Worm (Caenorhabditis elegans) whole organism, L4/young adult: Measurements from ENCODE around the gene K09E4.1.

Experiments
- W03F9.2 ChIP-seq: fragments of 150-350 bp; optimal IDR thresholded peaks from 2 replicates; lab custom pipeline; 2014; ENCODE audit warnings: missing biosample characterization, missing genetic modification characterization
- dao-5 ChIP-seq: sonication (generic microtip); optimal IDR thresholded peaks from 2 replicates; lab custom pipeline; 2016; ENCODE audit warnings: missing genotype, missing genetic modification characterization, moderate library complexity, missing compliant biosample characterization
- him-1 ChIP-seq: sonication (generic microtip); optimal IDR thresholded peaks from 2 replicates; lab custom pipeline; 2016; ENCODE audit warnings: missing genotype, missing genetic modification reagents, missing genetic modification characterization, missing compliant biosample characterization

Gene K09E4.1

DNA sequence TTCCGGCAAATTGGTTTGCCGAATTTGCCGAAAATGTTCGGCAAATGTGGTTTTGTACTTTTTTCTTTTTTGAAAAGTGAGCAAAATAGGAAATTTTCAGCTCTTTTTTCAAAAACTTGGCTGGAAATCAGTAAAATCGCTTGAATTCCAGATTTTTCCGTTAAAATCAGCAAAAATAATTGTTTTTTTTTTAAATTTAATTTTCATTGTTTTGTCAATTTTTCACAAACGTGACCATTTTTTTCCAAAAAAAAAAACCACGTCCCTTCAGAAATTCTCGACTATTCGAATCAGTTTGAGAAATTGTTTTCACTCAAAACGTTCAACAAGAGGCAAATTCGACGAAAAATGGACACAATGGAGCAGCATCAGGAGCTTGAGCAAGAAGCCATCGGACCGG, at the start of gene K09E4.1:
Gene K09E4.1 (plus strand): TSS at position 301 of the 400 bp plus-strand sequence.
- TF ChIP-seq him-1 (tag; lab: Kevin White, UChicago): no peak
- TF ChIP-seq W03F9.2: no peak
- no peak for TF ChIP-seq dao-5

DNA sequence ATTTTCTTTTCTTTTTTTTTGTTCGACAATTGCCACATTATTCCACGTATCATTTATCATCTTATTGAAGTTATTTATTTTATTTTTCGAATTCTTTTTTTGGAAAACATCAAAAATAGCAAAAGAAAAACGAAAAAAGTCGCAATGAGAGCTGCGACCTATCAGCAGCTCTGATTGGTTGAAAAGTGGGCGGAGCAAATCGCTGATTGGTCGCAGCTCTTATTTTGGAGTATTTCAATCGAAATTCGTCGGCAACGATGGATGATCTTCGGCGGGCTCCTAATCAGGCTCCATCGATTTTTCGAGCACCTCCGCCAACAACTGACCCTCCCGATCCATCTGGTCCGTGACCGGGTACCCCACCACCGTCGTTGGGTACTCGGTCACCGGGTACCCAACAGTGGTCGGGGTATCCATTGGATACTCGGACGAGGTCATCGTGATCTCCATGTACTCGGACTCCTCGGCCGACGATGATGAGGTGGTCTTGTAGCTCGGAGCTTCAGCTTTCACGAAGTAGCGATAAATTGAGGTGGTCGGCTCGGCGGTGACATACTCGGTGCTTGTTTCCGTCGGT, 47.8 kb upstream of the K09E4.1 start:
- TF ChIP-seq him-1 (tag; lab: Kevin White, UChicago) (no peak), W03F9.2 (no peak), dao-5 (no peak)

DNA sequence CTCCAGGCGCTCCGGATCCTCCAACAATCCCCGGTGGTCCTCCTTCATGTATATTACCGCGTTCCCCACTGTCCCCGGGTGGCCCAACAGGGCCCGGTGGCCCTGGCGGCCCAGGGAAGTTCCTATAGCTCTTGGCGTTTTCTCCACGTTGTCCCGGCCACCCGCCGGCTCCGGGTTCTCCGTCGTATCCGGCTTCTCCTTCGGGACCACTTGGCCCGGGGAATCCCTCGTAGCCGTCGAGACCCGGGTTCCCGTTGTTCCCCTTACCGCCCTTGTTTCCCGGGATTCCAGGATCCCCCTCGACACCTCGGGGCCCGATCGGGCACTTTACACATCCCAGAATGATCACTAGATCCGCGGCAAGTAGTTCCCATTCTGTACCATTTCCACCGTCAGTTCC, 46.5 kb upstream of the K09E4.1 start:
- no peak for TF ChIP-seq W03F9.2
- TF ChIP-seq dao-5: no peak
- no peak for TF ChIP-seq him-1 (tag; lab: Kevin White, UChicago)

DNA sequence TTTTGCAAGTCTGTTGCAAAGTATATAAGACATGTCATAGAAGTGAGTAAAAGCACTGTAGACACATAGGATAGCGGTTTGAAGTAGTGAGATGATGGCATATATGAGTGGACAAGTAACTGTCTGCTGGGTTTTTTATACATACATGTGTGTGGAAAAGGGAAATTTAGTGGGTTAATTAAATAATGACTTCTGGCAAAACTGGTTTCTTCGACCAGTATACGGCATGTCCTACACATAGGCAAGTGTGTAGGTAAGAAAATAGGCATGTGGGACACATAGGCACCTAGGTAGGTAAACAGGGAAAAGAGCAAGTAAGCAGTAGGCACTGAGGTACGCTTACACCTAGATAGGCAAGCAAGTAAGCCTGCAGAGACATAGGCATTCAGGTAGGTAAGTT, 43.0 kb upstream of the K09E4.1 start, which contains the start of gene col-87:
Gene col-87 (minus strand): TSS at position 101 of the 400 bp plus-strand sequence.
- TF ChIP-seq W03F9.2 (no peak), him-1 (tag; lab: Kevin White, UChicago) (no peak), dao-5 (no peak)

DNA sequence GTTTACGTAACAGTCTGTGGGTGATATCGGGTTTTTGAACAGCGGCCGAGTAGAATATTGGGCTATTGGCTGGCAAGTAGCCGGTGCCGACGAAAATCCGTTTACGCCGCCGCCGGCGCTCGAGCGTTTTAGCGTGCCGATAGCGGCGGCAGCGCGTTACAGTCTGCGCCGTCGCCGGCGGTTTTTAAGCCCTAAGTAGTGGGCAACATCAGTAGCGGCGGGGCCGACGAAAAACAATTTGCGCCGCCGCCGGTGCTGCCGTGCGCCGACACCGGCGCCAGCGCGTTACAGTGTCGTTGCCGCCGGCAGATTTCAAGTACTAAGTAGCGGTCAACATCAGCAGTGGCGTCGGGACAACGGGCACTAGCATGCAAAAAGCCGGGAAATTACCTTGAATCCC, 41.8 kb upstream of the K09E4.1 start:
- TF ChIP-seq him-1 (tag; lab: Kevin White, UChicago) (no peak), W03F9.2 (no peak), dao-5 (no peak)

DNA sequence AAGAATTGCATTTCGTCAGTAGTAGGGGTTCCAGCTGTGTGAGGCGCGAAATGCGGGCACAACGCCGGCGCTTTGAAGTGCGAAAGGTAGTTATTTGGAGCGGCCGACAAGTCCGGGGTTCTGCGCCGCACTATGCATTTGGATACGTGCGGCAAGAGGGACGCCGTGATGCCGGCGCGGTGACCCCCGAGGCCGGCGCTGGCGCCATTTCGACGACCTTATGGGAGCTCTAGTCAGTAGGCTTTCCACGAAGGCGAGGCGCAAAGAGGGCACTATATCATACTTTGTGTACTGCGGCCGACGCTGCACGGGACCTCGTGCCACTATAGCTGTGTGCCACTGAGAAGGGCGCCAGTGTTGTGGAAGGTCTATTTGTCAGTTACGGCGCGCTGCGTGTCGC, 40.8 kb upstream of the K09E4.1 start:
- TF ChIP-seq dao-5 (no peak), him-1 (tag; lab: Kevin White, UChicago) (no peak), W03F9.2 (no peak)

DNA sequence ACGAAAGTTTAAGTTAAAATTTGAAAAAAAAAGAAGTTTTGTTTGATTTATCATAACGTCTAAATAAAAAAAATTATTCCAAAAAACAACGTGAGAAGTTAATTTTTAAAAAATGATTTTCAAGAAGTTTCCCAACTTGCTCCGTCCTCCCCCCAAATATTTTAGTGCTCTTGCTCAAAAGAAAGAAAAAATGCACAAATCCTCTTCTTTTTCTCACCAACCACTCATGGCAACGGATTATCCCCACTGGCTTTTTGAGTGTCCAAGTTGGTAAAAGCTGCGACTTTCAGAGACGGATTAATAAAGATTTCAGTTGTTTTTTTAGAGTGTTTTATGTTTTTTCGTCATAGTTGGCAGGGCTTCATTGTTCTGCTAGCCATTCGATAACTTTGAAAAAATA, 40.1 kb upstream of the K09E4.1 start, which contains the start of gene Y39G8C.2:
Gene Y39G8C.2 (minus strand): TSS at position 101 of the 400 bp plus-strand sequence.
- TF ChIP-seq dao-5 (no peak), him-1 (tag; lab: Kevin White, UChicago) (no peak), W03F9.2 (no peak)

DNA sequence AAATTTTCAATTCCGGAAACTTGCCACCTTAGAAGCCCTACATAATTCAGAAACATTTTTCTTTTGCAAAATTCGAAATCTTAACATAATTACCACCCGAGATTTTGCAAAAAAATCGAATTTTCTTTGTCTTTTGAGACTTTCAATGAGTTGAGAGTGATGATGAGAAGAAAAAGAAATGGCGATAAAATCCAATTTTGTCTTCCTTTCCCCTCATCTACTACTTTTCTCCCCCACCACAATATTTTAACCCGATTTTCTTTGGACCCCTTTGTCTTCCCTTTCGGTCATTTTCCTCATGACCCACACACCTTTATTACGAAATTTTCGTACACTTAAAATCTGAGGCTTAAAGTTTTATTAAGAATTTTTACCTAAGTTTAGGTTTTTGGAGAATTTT, 39.3 kb upstream of the K09E4.1 start:
- TF ChIP-seq W03F9.2: no peak
- TF ChIP-seq him-1 (tag; lab: Kevin White, UChicago): no peak
- no peak for TF ChIP-seq dao-5

DNA sequence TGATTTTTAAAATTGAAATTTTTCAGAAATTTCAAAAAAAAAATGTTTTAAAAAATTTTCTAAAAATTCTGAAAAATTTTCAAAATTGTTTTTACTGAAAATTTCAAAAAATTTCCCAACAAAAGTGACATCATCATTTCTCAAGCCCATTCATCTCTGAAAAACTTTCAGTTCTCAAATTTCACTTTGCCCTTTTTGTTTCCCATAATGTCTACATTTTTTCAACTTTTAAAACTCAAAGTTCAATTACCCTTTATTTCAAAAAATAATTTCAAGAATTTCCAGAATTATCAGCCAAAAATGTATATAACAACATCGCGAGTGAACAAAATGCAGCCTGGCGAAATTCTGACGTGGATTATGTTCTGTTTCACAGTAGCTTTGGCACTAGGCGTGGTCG, 36.7 kb upstream of the K09E4.1 start, which contains the start of gene bkip-1:
Gene bkip-1 (plus strand): TSS at position 301 of the 400 bp plus-strand sequence.
- no peak for TF ChIP-seq him-1 (tag; lab: Kevin White, UChicago)
- TF ChIP-seq dao-5: no peak
- TF ChIP-seq W03F9.2: no peak

DNA sequence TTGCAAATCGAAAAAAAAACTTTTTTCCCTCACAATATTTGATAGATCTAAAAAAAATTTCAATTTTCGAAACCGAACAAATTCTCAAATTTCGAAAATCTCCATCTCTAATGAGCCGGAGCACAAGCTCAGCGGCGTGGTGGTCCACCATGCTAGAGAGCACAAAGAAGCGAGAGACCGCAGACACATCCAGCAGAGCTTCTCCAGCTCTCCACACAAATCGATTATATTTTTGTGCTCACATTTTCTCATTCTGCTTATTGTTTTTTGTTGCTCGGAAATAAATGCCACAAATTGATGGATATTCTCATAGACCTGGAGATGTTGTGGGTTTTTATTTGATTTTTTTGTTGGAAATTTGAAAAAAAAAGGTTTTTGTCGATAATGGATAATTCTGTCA, 35.5 kb upstream of the K09E4.1 start:
- no peak for TF ChIP-seq him-1 (tag; lab: Kevin White, UChicago)
- no peak for TF ChIP-seq dao-5
- no peak for TF ChIP-seq W03F9.2

DNA sequence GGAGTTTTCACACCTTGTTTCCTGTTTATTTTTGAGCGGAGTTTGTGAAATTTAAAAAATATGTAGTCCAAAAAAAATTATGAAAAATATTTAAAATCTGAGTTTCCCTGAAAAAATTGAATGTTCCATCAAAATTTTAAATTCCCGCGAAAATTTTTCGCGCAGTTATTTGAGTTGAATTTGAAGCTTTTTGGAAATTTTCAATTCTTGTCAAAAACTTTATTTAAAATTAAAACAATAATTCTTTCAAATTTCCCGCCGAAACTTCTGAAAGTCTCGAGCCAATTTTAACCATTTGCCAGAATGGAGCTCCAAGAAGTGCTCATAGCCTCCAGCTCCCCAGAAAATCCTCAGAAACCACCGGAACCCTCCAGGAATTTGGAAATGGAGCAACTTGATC, 33.2 kb upstream of the K09E4.1 start, which contains the start of gene gur-4:
Gene gur-4 (plus strand): TSS at position 301 of the 400 bp plus-strand sequence.
- TF ChIP-seq him-1 (tag; lab: Kevin White, UChicago): no peak
- no peak for TF ChIP-seq W03F9.2
- TF ChIP-seq dao-5: no peak

DNA sequence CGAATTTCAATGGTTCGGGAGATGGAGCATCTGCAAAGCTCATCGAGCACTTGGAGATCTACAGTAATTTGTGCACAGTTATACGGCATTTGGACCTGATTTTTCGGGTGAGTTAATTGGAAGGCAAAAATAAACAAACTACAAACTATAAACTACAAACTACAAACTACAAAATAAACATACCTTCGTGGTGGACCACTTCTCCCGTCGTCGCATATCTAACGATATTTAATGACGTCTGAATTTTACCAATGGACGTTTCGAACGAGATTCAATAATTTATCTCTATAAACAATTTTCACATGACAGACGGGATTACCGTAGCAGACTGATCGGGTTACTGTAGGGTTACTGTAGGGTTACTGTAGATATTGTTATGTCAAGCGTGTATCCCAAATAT, 31.5 kb upstream of the K09E4.1 start:
- TF ChIP-seq him-1 (tag; lab: Kevin White, UChicago) (no peak), dao-5 (no peak), W03F9.2 (no peak)

DNA sequence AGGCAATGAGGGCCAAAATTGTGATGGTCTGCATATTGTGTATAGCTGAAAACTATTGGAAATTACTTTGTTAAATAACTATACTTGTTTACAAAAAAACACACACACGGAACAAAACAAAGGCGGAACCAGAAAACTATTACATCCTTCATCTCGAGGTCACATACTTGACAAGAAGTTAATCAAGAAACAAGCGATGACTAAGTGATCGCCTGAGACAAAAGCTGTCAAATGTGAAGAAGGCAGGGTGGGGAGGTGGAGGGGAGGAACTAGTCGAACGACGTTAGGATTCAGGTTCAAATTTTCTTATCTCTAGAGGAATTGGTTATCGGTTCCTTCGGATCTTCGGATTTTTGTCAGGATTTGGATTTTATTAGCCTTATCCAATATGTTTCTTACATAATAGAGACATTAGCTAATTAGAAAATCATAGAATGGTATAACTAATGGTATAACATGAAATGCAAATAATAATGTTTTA, 28.4 kb upstream of the K09E4.1 start, which contains the start of gene cpg-7:
Gene cpg-7 (minus strand): TSS at position 51 of the 481 bp plus-strand sequence.
- no peak for TF ChIP-seq him-1 (tag; lab: Kevin White, UChicago)
- TF ChIP-seq dao-5: no peak
- TF ChIP-seq W03F9.2: no peak

DNA sequence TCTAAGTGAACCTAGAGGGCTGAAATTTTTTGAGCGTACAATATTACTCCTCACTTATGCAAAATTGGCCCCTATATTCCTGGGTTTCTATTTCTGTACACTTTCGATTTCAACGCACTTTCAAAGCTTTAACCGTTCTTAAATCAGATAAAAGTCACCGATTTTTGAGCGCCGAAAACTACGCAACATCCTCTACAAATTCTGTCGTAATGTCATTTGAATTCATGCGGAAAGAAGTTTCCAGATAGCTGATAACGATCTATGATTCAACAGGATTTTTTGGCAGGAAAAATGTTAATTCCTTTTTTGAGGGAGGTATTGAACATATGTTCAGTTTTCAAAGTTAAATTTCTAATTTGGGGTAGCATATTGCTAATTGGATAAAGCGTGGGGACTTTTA, 24.8 kb upstream of the K09E4.1 start:
- no peak for TF ChIP-seq him-1 (tag; lab: Kevin White, UChicago)
- no peak for TF ChIP-seq W03F9.2
- TF ChIP-seq dao-5: no peak

DNA sequence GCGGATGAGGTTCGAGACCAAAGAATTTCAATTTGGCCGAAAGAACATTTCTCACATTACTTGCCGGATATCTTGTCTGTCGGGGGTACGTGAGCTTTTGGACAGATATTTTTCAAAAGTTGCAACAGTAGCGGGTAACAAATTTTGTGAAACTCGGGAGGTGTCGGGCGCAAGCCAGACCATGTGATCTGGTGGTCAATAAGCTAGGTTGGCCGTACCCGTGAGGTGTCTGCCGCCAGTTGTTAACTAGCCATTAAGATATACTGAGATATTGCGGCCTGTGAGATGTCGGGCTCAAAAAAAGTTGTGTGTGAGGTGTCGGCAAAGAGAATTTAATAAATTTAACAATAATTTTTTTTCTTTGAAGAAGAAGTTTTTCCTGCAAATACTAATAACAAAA, 19.2 kb upstream of the K09E4.1 start:
- TF ChIP-seq him-1 (tag; lab: Kevin White, UChicago) (no peak), dao-5 (no peak), W03F9.2 (no peak)

DNA sequence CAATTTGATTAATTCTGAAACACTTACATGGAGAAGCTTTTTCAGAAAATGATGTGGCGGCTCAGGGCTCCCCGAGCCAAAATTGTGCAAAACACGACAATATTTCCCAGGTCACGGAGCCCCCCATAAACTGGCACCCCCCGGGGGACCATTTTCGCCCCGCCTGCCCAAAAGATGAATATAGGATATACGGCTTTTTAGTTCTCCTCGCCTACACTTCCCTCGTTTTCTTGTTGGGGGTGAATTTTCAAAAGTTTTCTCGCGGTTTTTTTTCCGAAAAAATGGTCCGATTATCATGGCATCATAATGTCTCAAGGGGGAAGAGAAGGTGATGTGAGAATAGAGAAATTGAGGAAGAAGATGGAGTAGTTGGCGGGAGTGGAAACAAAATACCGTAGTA, 15.6 kb upstream of the K09E4.1 start, which contains the start of gene K09E4.4:
Gene K09E4.4 (minus strand): TSS at position 101 of the 400 bp plus-strand sequence.
- TF ChIP-seq W03F9.2: no peak
- no peak for TF ChIP-seq dao-5
- no peak for TF ChIP-seq him-1 (tag; lab: Kevin White, UChicago)
